Fruit fly (Drosophila melanogaster) whole organism, wandering third instar larva: ENCODE measurements around the gene CG15385.

Source experiments
- Hr78 ChIP-seq: fragments of >200 bp; optimal IDR thresholded peaks from 2 replicates; lab custom pipeline; 2017; ENCODE audit warnings: missing biosample characterization, missing genetic modification characterization
- Hr83 ChIP-seq: fragments of 200-300 bp; sonication (Bioruptor generic); optimal IDR thresholded peaks from 2 replicates; lab custom pipeline; 2016; ENCODE audit warnings: missing biosample characterization, mild to moderate bottlenecking, missing genetic modification characterization, moderate library complexity; ENCODE audit not compliant: poor library complexity, severe bottlenecking
- Myc ChIP-seq: fragments of >200 bp; optimal IDR thresholded peaks from 2 replicates; lab custom pipeline; 2017
- Vsx2 ChIP-seq: fragments of 200-300, 225-300 bp; sonication (Bioruptor generic); optimal IDR thresholded peaks from 2 replicates; lab custom pipeline; 2018; ENCODE audit warnings: missing biosample characterization, missing genetic modification characterization; ENCODE audit not compliant: partially characterized antibody
- dsf ChIP-seq: sonication (Bioruptor generic); optimal IDR thresholded peaks from 2 replicates; lab custom pipeline; 2016; ENCODE audit warnings: missing biosample characterization, missing genetic modification characterization, borderline replicate concordance
- ey ChIP-seq: fragments of 200-800 bp; sonication (Bioruptor generic); optimal IDR thresholded peaks from 2 replicates; lab custom pipeline; 2016; ENCODE audit warnings: missing biosample characterization, missing genetic modification characterization
- fru ChIP-seq: fragments of 200-800 bp; sonication (Bioruptor generic); optimal IDR thresholded peaks from 3 replicates; lab custom pipeline; 2016; ENCODE audit warnings: missing biosample characterization, mild to moderate bottlenecking, missing genetic modification characterization
- h ChIP-seq: fragments of 200-800 bp; sonication (Bioruptor generic); optimal IDR thresholded peaks from 3 replicates; lab custom pipeline; 2016; ENCODE audit warnings: missing biosample characterization, mild to moderate bottlenecking, missing genetic modification characterization
- lola ChIP-seq: fragments of >200 bp; optimal IDR thresholded peaks from 2 replicates; lab custom pipeline; 2017; ENCODE audit warnings: missing biosample characterization, missing genetic modification characterization
- psq ChIP-seq: fragments of 200-800 bp; sonication (Bioruptor generic); optimal IDR thresholded peaks from 3 replicates; lab custom pipeline; 2017; ENCODE audit warnings: missing biosample characterization, mild to moderate bottlenecking, missing genetic modification characterization, moderate library complexity
- sage ChIP-seq: fragments of 200-800 bp; sonication (Bioruptor generic); optimal IDR thresholded peaks from 2 replicates; lab custom pipeline; 2016; ENCODE audit warnings: missing biosample characterization, mild to moderate bottlenecking, missing genetic modification characterization
- tai ChIP-seq: sonication (Bioruptor generic); optimal IDR thresholded peaks from 2 replicates; lab custom pipeline; 2016; ENCODE audit warnings: missing biosample characterization, missing genetic modification characterization
- usp ChIP-seq: fragments of >200 bp; optimal IDR thresholded peaks from 2 replicates; lab custom pipeline; 2017; ENCODE audit warnings: missing biosample characterization, missing genetic modification characterization

DNA sequence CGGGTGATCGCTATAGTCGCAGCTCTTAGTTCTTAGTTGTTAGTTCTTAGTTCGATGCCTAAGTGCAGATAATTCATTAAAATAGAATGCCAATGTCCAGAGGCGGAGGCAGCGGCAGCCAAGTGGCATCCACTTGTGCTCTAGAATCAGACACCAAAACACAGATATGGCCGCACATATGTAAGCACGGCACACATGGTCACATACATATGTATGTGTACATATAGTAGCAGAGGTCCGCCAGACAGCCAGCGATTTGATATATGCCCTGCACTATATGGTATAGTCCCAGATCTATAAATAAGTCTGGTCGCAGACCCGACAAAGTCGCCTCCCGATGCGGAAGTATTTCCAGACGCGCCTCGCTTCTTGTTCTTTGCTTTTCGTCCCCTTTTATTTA, 31.7 kb downstream of the CG15385 start:
- TF ChIP-seq ey (no peak), h (GFP tag; lab: Kevin White, UChicago) (no peak), dsf (GFP tag; lab: Kevin White, UChicago) (no peak), Vsx2 (GFP tag; lab: Kevin White, UChicago) (no peak), lola (GFP tag; lab: Kevin White, UChicago) (no peak), psq (GFP tag; lab: Kevin White, UChicago) (no peak), usp (no peak), sage (no peak), fru (no peak), Myc (no peak), Hr83 (no peak), Hr78 (GFP tag; lab: Kevin White, UChicago) (no peak), tai (no peak)
